Worm (Caenorhabditis elegans): ENCODE data around the gene C27C12.1.

The C27C12.1 gene

ce11 chrX:14813398-14813797 lies 40.2 kb downstream of the C27C12.1 start:
- TF ChIP-seq zag-1 (tag; optimal IDR thresholded peaks at IDR 0.05) (peak; percentile 11), elt-1 (tag; optimal IDR thresholded peaks at IDR 0.05) (no peak), ztf-11 (tag; optimal IDR thresholded peaks at IDR 0.05) (no peak), C34F6.9 (tag; optimal IDR thresholded peaks at IDR 0.05) (peak; percentile 95), dmd-4 (tag; optimal IDR thresholded peaks at IDR 0.05) (peak; percentile 19), unc-62 (GFP tag; optimal IDR thresholded peaks at IDR 0.05) (no peak), mab-5 (tag; optimal IDR thresholded peaks at IDR 0.05) (peak; percentile 62), ceh-82 (tag; optimal IDR thresholded peaks at IDR 0.05) (no peak), ztf-4 (tag; optimal IDR thresholded peaks at IDR 0.05) (peak; percentile 67), nhr-6 (tag; optimal IDR thresholded peaks at IDR 0.05) (peak; percentile 87), nhr-11 (tag; optimal IDR thresholded peaks at IDR 0.05) (no peak), mbf-1 (tag; optimal IDR thresholded peaks at IDR 0.05) (no peak), nhr-237 (tag; optimal IDR thresholded peaks at IDR 0.05) (no peak), nhr-25 (tag; optimal IDR thresholded peaks at IDR 0.05) (peak; percentile 72), sma-9 (GFP tag; optimal IDR thresholded peaks at IDR 0.05) (peak; percentile 91), sma-9 (tag; optimal IDR thresholded peaks at IDR 0.05) (no peak), nhr-23 (tag; optimal IDR thresholded peaks at IDR 0.05) (no peak), Y55F3AM.14 (GFP tag; optimal IDR thresholded peaks at IDR 0.05) (no peak), unc-55 (GFP tag; optimal IDR thresholded peaks at IDR 0.05) (peak; percentile 94), nhr-77 (tag; optimal IDR thresholded peaks at IDR 0.05) (no peak), lin-11 (tag; optimal IDR thresholded peaks at IDR 0.05) (no peak), peb-1 (tag; optimal IDR thresholded peaks at IDR 0.05) (no peak), gmeb-1 (tag; optimal IDR thresholded peaks at IDR 0.05) (peak; percentile 84), fos-1 (tag; optimal IDR thresholded peaks at IDR 0.05) (peak; percentile 58), sma-3 (GFP tag; optimal IDR thresholded peaks at IDR 0.05) (peak; percentile 53), ZK546.5 (tag; optimal IDR thresholded peaks at IDR 0.05) (no peak), lin-39 (tag; optimal IDR thresholded peaks at IDR 0.05) (no peak), lsy-2 (tag; optimal IDR thresholded peaks at IDR 0.05) (peak; percentile 57 to 81), mdl-1 (tag; optimal IDR thresholded peaks at IDR 0.05) (peak; percentile 49 to 62), ceh-16 (tag; optimal IDR thresholded peaks at IDR 0.05) (no peak), nhr-12 (tag; optimal IDR thresholded peaks at IDR 0.05) (no peak), unc-39 (tag; optimal IDR thresholded peaks at IDR 0.05) (no peak), skn-1 (tag; optimal IDR thresholded peaks at IDR 0.05) (no peak), nhr-10 (tag; optimal IDR thresholded peaks at IDR 0.05) (peak; percentile 48), aly-2 (tag; optimal IDR thresholded peaks at IDR 0.05) (no peak), F13H6.1 (tag; optimal IDR thresholded peaks at IDR 0.05) (peak; percentile 63), elt-3 (tag; optimal IDR thresholded peaks at IDR 0.05) (no peak), crh-2 (tag; optimal IDR thresholded peaks at IDR 0.05) (peak; percentile 87), nhr-129 (tag; optimal IDR thresholded peaks at IDR 0.05) (peak; percentile 90), ama-1 (optimal IDR thresholded peaks at IDR 0.05) (no peak), nhr-21 (tag; optimal IDR thresholded peaks at IDR 0.05) (peak; percentile 83), egl-27 (tag; optimal IDR thresholded peaks at IDR 0.05) (peak; percentile 66), ztf-1 (GFP tag; conservative IDR thresholded peaks at IDR 0.05) (no peak), blmp-1 (tag; optimal IDR thresholded peaks at IDR 0.05; ENCODE audit: insufficient read depth) (peak; percentile 48), lin-13 (GFP tag; optimal IDR thresholded peaks at IDR 0.05) (peak; percentile 55), alr-1 (tag; optimal IDR thresholded peaks at IDR 0.05) (no peak), R02D3.7 (tag; optimal IDR thresholded peaks at IDR 0.05) (no peak), sem-4 (tag; optimal IDR thresholded peaks at IDR 0.05) (no peak), snpc-4 (tag; optimal IDR thresholded peaks at IDR 0.05) (peak; percentile 64)
